Worm (Caenorhabditis elegans) whole organism, midembryonic: ENCODE data around the gene srv-10.

Experiments
- T22C8.4 ChIP-seq: fragments of 200-800 bp; sonication (Bioruptor generic); IDR thresholded peaks from 2 replicates; pipeline ENCODE4 v1.3.6; 2022; ENCODE audit warnings: missing genetic modification characterization, missing compliant biosample characterization
- cog-1 ChIP-seq: sonication (generic microtip); optimal IDR thresholded peaks from 2 replicates; lab custom pipeline; 2016; ENCODE audit warnings: missing genetic modification characterization, missing compliant biosample characterization
- flt-1 ChIP-seq: fragments of 200-800 bp; sonication (Bioruptor generic); IDR thresholded peaks from 2 replicates; pipeline ENCODE4 v1.3.6; 2022; ENCODE audit warnings: missing genetic modification characterization, missing compliant biosample characterization
- klf-2 ChIP-seq: fragments of 200-800 bp; sonication (Bioruptor generic); conservative IDR thresholded peaks from 2 replicates; pipeline ENCODE4 v1.3.6; 2022; ENCODE audit warnings: missing genetic modification reagents, missing genetic modification characterization, missing compliant biosample characterization
- med-1 ChIP-seq: sonication (generic microtip); optimal IDR thresholded peaks from 2 replicates; lab custom pipeline; 2017; ENCODE audit warnings: missing genetic modification characterization, mild to moderate bottlenecking, missing compliant biosample characterization, antibody characterized with exemption, missing genetic modification reagents; ENCODE audit not compliant: insufficient read depth
- ref-1 ChIP-seq: fragments of 200-800 bp; sonication (Bioruptor generic); conservative IDR thresholded peaks from 2 replicates; pipeline ENCODE4 v1.3.6; 2022; ENCODE audit warnings: missing genetic modification reagents, missing genetic modification characterization, missing compliant biosample characterization
- tab-1 ChIP-seq: fragments of 200-800 bp; sonication (Bioruptor generic); IDR thresholded peaks from 2 replicates; pipeline ENCODE4 v1.3.6; 2022; ENCODE audit warnings: missing genetic modification characterization, missing compliant biosample characterization
- ztf-23 ChIP-seq: fragments of 200-800 bp; sonication (Bioruptor generic); IDR thresholded peaks from 2 replicates; pipeline ENCODE4 v1.3.6; 2022; ENCODE audit warnings: missing genetic modification reagents, missing genetic modification characterization, missing compliant biosample characterization
- ztf-29 ChIP-seq: fragments of 200-800 bp; sonication (Bioruptor generic); IDR thresholded peaks from 2 replicates; pipeline ENCODE4 v1.3.6; 2022; ENCODE audit warnings: missing genetic modification reagents, missing genetic modification characterization, missing compliant biosample characterization

Gene srv-10

ce11 chrV:13423608-13424007 is at the start of gene srv-10:
TSS of gene srv-10 (plus strand) at chrV:13423908.
- no peak for TF ChIP-seq ref-1 (GFP tag; lab: Robert Waterston, UW)
- no peak for TF ChIP-seq ztf-29 (GFP tag; lab: Robert Waterston, UW)
- TF ChIP-seq tab-1 (GFP tag; lab: Robert Waterston, UW): no peak
- TF ChIP-seq ztf-23: no peak
- TF ChIP-seq flt-1 (GFP tag; lab: Robert Waterston, UW): no peak
- no peak for TF ChIP-seq cog-1

ce11 chrV:13374532-13374931 is 49.2 kb upstream of the srv-10 start:
- no peak for TF ChIP-seq klf-2
- TF ChIP-seq cog-1: no peak
- no peak for TF ChIP-seq T22C8.4
- TF ChIP-seq flt-1 (GFP tag; lab: Robert Waterston, UW): peak; percentile 59; the same call in 1 of the 2 replicates

- TF ChIP-seq cog-1 (no peak), ztf-29 (GFP tag; lab: Robert Waterston, UW) (no peak), med-1 (GFP tag; lab: Kevin White, UChicago) (no peak), flt-1 (GFP tag; lab: Robert Waterston, UW) (no peak), T22C8.4 (no peak), tab-1 (GFP tag; lab: Robert Waterston, UW) (no peak)
Measured at ce11 chrV:13375861-13376260, 47.8 kb upstream of the srv-10 start.

ce11 chrV:13377130-13377529 is 46.6 kb upstream of the srv-10 start:
- TF ChIP-seq ztf-29 (GFP tag; lab: Robert Waterston, UW) (no peak), flt-1 (GFP tag; lab: Robert Waterston, UW) (no peak), ref-1 (GFP tag; lab: Robert Waterston, UW) (no peak), cog-1 (no peak), tab-1 (GFP tag; lab: Robert Waterston, UW) (no peak), klf-2 (no peak), med-1 (GFP tag; lab: Kevin White, UChicago) (no peak), T22C8.4 (no peak), ztf-23 (no peak)

DNA sequence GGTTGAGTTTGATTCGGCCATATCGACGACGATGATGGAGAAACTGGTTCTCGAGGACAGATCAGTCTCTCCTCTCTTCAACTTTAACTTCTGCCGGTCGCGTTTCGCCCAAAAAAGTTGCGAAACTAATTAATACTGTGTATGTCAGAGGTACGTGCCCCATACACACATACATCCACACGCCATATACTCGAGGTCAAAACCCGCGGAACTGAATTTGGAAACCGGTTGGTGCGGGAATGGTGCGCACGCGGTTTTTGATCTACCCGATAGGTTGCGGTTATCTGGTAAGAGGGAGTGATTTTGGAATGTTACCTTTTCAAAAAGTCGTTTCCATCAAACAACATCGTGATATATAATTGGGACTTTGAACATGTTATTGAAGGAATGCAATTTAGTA is 43.5 kb upstream of the srv-10 start, which contains the start of gene ifbp-1:
TSS of gene ifbp-1 (minus strand) at position 85 of the 400 bp plus-strand sequence.
- TF ChIP-seq klf-2 (no peak), tab-1 (GFP tag; lab: Robert Waterston, UW) (no peak), ztf-29 (GFP tag; lab: Robert Waterston, UW) (no peak), cog-1 (no peak), ref-1 (GFP tag; lab: Robert Waterston, UW) (no peak), flt-1 (GFP tag; lab: Robert Waterston, UW) (no peak), T22C8.4 (no peak)

DNA sequence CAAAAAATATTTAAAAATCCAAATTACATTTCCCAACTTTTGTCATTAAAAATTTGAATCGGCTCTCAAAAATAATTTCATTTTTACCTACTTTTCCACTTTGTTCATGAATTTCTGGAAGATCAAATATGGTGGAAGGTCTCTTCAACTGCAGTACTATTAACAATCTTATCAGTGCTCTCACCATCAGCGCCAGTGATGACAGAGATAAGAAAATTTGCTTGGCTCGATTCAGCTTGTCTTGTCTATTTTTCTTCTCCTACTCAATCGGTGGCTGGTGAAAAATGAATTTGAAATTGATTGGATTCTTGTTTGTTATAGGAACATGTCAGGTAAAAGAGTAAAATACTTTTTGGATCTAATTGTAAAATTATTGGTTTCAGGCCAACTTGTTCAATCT is 42.7 kb upstream of the srv-10 start, which contains the start of gene cpz-2:
TSS of gene cpz-2 (plus strand) at position 210 of the 400 bp plus-strand sequence.
- TF ChIP-seq T22C8.4 (no peak), tab-1 (GFP tag; lab: Robert Waterston, UW) (no peak), flt-1 (GFP tag; lab: Robert Waterston, UW) (no peak), ztf-29 (GFP tag; lab: Robert Waterston, UW) (no peak), ref-1 (GFP tag; lab: Robert Waterston, UW) (no peak), ztf-23 (no peak), klf-2 (no peak), med-1 (GFP tag; lab: Kevin White, UChicago) (no peak), cog-1 (no peak)

DNA sequence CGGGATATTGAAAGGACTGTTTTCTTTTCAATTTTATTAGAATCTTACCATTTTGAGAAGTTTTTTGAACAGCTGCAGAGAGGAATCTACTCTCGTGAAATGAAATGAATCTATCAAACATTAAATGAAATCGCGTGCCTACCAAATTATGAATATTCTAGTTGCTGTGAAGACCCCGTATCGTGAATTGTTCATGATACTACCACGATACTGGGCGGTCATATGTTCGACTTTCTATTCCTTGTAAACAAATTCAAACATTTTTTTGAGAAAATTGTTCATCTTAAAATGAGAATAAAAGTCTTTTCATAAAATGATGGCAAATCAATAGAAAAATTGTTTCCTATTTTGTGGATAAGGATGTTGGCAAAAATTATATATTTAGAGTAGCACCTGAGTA is 37.9 kb upstream of the srv-10 start, which contains the start of gene gcy-34:
TSS of gene gcy-34 (minus strand) at position 101 of the 400 bp plus-strand sequence.
- TF ChIP-seq tab-1 (GFP tag; lab: Robert Waterston, UW) (no peak), cog-1 (no peak), flt-1 (GFP tag; lab: Robert Waterston, UW) (no peak), ztf-29 (GFP tag; lab: Robert Waterston, UW) (no peak), ref-1 (GFP tag; lab: Robert Waterston, UW) (no peak), med-1 (GFP tag; lab: Kevin White, UChicago) (no peak), T22C8.4 (no peak), klf-2 (no peak)

- TF ChIP-seq ztf-29 (GFP tag; lab: Robert Waterston, UW) (no peak), med-1 (GFP tag; lab: Kevin White, UChicago) (no peak)
Measured at ce11 chrV:13387472-13387871, 36.2 kb upstream of the srv-10 start.

- TF ChIP-seq ztf-29 (GFP tag; lab: Robert Waterston, UW): no peak
- TF ChIP-seq tab-1 (GFP tag; lab: Robert Waterston, UW): no peak
- no peak for TF ChIP-seq flt-1 (GFP tag; lab: Robert Waterston, UW)
- no peak for TF ChIP-seq ref-1 (GFP tag; lab: Robert Waterston, UW)
- no peak for TF ChIP-seq klf-2
- no peak for TF ChIP-seq med-1 (GFP tag; lab: Kevin White, UChicago)
- no peak for TF ChIP-seq T22C8.4
- no peak for TF ChIP-seq ztf-23
- no peak for TF ChIP-seq cog-1
Measured at ce11 chrV:13388961-13389360, 34.7 kb upstream of the srv-10 start.

ce11 chrV:13389454-13389853 is 34.3 kb upstream of the srv-10 start:
- TF ChIP-seq ztf-29 (GFP tag; lab: Robert Waterston, UW): no peak
- TF ChIP-seq ref-1 (GFP tag; lab: Robert Waterston, UW): no peak
- TF ChIP-seq cog-1: no peak
- no peak for TF ChIP-seq klf-2
- TF ChIP-seq T22C8.4: no peak

- TF ChIP-seq klf-2: no peak
- TF ChIP-seq T22C8.4: no peak
- 0 out of 2 replicates have a peak, but pooled peaks have one; percentile 25 for TF ChIP-seq flt-1 (GFP tag; lab: Robert Waterston, UW)
Measured at ce11 chrV:13390936-13391335, 32.8 kb upstream of the srv-10 start.
